Worm (Caenorhabditis elegans): ENCODE measurements around the gene srx-22.

DNA sequence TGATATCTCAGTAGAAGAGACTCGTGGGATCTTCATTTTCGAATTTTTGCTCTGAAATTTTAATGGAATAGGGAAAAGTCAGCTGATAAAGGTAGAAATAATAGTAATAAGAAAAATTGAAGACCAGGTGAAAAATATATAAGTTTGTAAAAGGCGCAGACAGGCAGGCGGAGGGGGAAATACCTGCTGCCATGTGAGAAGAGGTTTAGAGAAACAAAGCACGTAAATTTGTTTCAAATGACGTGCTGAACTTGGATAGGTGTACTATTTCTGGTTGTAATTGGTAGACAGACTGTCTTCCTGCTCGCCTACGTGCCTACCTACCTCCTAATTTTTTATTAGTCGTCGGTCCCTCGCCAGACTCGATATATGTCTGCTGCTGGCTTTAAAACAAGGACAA, 12.3 kb upstream of the srx-22 start, which contains the start of gene nhr-180:
- TF ChIP-seq flt-1 (GFP tag; IDR thresholded peaks at IDR 0.05): no peak
- no peak for TF ChIP-seq klf-2 (GFP tag; conservative IDR thresholded peaks at IDR 0.05)
- no peak for TF ChIP-seq ztf-29 (GFP tag; IDR thresholded peaks at IDR 0.05)
- no peak for TF ChIP-seq cog-1 (tag; optimal IDR thresholded peaks at IDR 0.05)
- TF ChIP-seq ztf-23 (GFP tag; IDR thresholded peaks at IDR 0.05): no peak
- TF ChIP-seq med-1 (GFP tag; optimal IDR thresholded peaks at IDR 0.05; ENCODE audit: insufficient read depth): no peak
- TF ChIP-seq tab-1 (GFP tag; IDR thresholded peaks at IDR 0.05): no peak
- TF ChIP-seq ref-1 (GFP tag; conservative IDR thresholded peaks at IDR 0.05): no peak
